Fruit fly (Drosophila melanogaster) S2 (cell line): Measurements from ENCODE around the gene Gbs-76A.

Source experiments
- CG8478 ChIP-seq: fragments of >200 bp; optimal IDR thresholded peaks from 2 replicates; lab custom pipeline; 2018
- CTCF ChIP-seq, 2 experiments: fragments of >200 bp; optimal IDR thresholded peaks; 2 replicates each; lab custom pipeline; 2018

DNA sequence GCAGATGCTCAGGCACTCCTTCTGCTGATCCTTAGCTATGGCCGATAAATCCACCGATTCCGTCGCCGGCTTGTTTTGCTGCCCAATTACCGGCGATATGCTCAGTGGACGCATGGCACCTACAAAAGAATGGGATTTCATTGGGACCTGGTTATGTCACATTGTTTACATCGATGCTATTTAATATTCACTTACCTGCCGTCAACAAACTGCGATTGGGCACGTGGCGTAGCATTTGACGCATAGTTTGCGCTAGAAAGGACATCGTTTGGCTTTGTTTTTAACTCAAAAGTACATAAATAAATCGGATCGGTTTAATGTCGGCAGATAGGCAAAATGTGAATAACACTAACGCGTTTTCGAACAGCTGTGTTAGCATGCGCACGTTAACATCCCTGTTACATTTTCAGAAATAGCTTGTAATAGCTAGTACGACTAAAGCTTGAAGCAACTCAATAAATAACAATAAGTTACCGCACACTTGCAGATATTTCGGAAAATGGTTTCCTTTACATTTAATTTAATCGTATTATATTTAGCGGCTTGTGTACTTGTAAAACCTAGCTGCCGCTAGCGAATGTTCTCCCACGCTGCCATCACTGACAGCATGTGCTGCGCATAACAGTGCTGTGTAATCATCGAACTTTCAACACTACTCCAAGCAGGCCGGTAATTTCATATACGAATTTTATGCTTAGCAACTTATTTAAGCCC lies 37.7 kb downstream of the Gbs-76A start, which contains the start of the genes mRpL21 and rept:
- no peak for TF ChIP-seq CG8478 (lab: Kevin White, UChicago)
- peak in 1 of 2 experiments; percentile 25 for TF ChIP-seq CTCF (optimal IDR thresholded peaks at IDR 0.05; lab: Kevin White, UChicago)
